Worm (Caenorhabditis elegans): ENCODE data around the gene slc-36.5.

ce11 chrII:6844227-6845005 is 32.4 kb downstream of the slc-36.5 start:
- TF ChIP-seq snpc-4 (tag; optimal IDR thresholded peaks at IDR 0.05) (no peak), nhr-237 (tag; optimal IDR thresholded peaks at IDR 0.05) (no peak), ama-1 (optimal IDR thresholded peaks at IDR 0.05) (no peak)

Data from whole organism, L3 larva.